Fruit fly (Drosophila melanogaster) whole organism: ENCODE results near the gene CG42322.

Experiments
- CG8478 ChIP-seq: fragments of >200 bp; optimal IDR thresholded peaks from 2 replicates; lab custom pipeline; 2018; ENCODE audit warnings: inconsistent platforms
- Dll ChIP-seq: fragments of >200 bp; optimal IDR thresholded peaks from 2 replicates; lab custom pipeline; 2017
- EcR ChIP-seq, 2 experiments: fragments of >200 bp; optimal IDR thresholded peaks; 2 replicates each; lab custom pipeline; 2017; ENCODE audit warnings: missing biosample characterization in 2 of 2, missing genetic modification characterization in 2 of 2, missing genetic modification reagents in 2 of 2
- pan ChIP-seq: fragments of >200 bp; optimal IDR thresholded peaks from 2 replicates; lab custom pipeline; 2017
- psq ChIP-seq: fragments of >200 bp; optimal IDR thresholded peaks from 2 replicates; lab custom pipeline; 2017
- usp ChIP-seq: fragments of >200 bp; optimal IDR thresholded peaks from 2 replicates; lab custom pipeline; 2017; ENCODE audit warnings: missing biosample characterization, missing genetic modification characterization, mixed read lengths

DNA sequence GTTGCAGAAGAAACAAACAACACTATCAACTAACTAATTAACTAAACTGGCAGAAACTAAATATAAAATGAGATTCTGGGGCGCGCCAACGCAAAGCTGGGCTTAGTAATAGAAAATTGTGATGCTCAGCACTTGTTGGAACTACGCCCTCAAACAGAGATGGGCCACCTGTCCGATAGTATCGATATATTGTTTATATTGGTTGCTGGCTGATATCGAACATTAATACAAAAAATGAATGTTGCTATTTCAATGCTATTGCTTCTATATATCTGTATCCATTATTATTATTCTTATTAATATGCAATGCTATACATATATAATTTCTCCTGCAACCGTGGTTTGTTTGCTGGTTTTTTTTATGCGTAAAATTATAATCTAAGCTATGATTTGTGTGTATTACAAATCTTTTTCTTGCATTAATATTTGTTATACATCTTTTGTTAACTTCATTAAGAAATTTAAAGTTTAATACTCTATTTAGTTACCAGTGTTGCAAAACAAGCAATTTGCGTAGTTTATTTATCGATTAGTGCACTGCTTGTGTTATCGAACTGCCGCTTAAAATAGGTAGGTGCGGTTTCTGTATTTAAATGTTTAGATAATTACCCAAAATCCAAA is 22.4 kb downstream of the CG42322 start, which contains the start of gene CG31195:
- TF ChIP-seq usp (no peak), pan (no peak), psq (lab: Kevin White, UChicago) (no peak), Dll (lab: Kevin White, UChicago) (no peak), CG8478 (no peak), EcR (GFP tag; optimal IDR thresholded peaks at IDR 0.05; lab: Kevin White, UChicago) (no peak)
